Fruit fly (Drosophila melanogaster): ENCODE results near the gene Sf3b1.
A peak's percentile ranks its signal among the peaks of the same experiment; 100 is the strongest.

The Sf3b1 gene

DNA sequence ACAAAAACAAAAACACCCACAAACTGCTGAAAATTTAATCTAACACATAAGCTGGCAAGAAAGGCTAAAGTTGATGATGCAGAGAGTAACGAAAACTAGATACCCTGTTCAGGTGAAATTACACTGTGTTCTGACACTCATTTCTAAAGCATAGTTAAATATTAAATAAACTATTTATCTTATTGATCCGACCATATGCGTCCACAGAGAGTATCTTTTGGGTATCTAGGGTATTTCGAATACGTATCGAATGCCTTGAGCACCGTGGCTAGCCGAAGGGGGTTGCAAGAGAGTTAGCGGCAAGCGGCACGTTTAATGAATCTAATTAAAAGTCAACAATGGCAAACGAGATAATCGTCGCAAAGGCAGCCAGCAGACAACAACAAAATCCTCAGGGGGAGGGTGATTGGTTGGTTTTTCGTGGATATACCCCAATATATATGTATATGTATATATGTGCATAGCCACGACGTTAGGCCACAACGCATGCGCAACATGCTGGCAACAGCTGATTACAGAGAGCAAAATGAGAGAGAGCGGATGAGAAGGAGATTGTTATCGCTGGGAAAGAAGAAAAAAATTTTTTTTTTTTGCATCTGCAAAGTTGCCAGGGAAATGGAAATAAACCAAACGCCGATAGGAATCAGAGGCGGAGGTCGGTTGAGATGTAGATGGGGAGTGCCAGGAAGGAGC is 46.1 kb upstream of the Sf3b1 start:
- TF ChIP-seq cic (GFP tag; optimal IDR thresholded peaks at IDR 0.05) (no peak), tj (GFP tag; optimal IDR thresholded peaks at IDR 0.05) (no peak), CG7045 (GFP tag; optimal IDR thresholded peaks at IDR 0.05) (no peak), CG7101 (tag; optimal IDR thresholded peaks at IDR 0.05) (no peak), cnc (optimal IDR thresholded peaks at IDR 0.05) (no peak), CG5204 (GFP tag; optimal IDR thresholded peaks at IDR 0.05) (no peak)

dm6 chr2L:522752-523151 is 45.4 kb upstream of the Sf3b1 start:
- no peak for TF ChIP-seq bab1 (GFP tag; optimal IDR thresholded peaks at IDR 0.05)
- TF ChIP-seq CG14711 (tag; optimal IDR thresholded peaks at IDR 0.05), result no peak

DNA sequence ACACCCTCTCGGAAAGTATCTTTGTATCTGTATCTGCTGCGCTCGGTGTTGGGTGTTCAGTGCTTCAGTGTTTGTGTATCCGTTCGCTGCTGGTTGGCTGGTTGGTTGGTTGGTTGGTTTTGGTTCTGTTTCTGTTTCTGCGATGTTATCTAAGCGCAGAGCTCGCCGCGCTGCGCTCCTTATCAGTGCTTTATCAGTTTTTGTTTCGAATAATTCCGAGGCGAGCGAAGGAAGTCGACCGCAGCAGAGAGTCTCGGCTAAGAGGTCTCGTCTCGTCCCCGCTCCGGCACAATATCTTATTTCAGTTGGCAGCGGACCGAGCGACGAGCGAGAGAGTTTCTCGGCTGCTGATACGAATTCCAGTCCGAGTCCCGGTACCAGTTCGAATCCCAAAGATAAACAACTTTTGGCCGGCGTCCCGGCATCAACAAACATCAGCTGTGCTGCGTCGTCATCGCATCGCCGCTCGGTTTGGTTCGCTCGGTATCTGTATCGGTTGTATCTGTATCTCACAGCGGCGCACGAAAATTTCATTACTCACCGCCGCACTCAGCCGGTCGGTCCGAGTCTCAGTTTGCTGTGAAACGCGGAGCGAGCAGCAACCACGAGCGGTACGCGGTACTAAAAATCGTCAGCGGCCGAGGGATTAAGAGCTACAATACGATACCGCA is 44.8 kb upstream of the Sf3b1 start:
- no peak for TF ChIP-seq CG14711 (tag; optimal IDR thresholded peaks at IDR 0.05)
- TF ChIP-seq tj (GFP tag; optimal IDR thresholded peaks at IDR 0.05), result peak; percentile 21
- peak; percentile 13 for TF ChIP-seq Hr96 (GFP tag; optimal IDR thresholded peaks at IDR 0.05)
- TF ChIP-seq bab1 (GFP tag; optimal IDR thresholded peaks at IDR 0.05), result peak; percentile 28
- peak; percentile 3 for TF ChIP-seq cic (GFP tag; optimal IDR thresholded peaks at IDR 0.05)
- TF ChIP-seq CG7045 (GFP tag; optimal IDR thresholded peaks at IDR 0.05), result no peak
- no peak for TF ChIP-seq toe (GFP tag; optimal IDR thresholded peaks at IDR 0.05)
- TF ChIP-seq CG33017 (tag; optimal IDR thresholded peaks at IDR 0.05), result no peak

- TF ChIP-seq CG11617 (GFP tag; optimal IDR thresholded peaks at IDR 0.05), result no peak
- no peak for TF ChIP-seq Crg-1 (GFP tag; optimal IDR thresholded peaks at IDR 0.05)
- TF ChIP-seq Hr96 (GFP tag; optimal IDR thresholded peaks at IDR 0.05), result no peak
- TF ChIP-seq cnc (optimal IDR thresholded peaks at IDR 0.05), result no peak
- TF ChIP-seq CG33017 (tag; optimal IDR thresholded peaks at IDR 0.05), result no peak
- no peak for TF ChIP-seq kay (GFP tag; ENCODE audit: borderline replicate concordance)
- peak; percentile 70 for TF ChIP-seq tj (GFP tag; optimal IDR thresholded peaks at IDR 0.05)
- TF ChIP-seq toe (GFP tag; optimal IDR thresholded peaks at IDR 0.05), result no peak
- no peak for TF ChIP-seq Mnt (GFP tag; optimal IDR thresholded peaks at IDR 0.05)
Observed at dm6 chr2L:524515-524920, 43.6 kb upstream of the Sf3b1 start.

DNA sequence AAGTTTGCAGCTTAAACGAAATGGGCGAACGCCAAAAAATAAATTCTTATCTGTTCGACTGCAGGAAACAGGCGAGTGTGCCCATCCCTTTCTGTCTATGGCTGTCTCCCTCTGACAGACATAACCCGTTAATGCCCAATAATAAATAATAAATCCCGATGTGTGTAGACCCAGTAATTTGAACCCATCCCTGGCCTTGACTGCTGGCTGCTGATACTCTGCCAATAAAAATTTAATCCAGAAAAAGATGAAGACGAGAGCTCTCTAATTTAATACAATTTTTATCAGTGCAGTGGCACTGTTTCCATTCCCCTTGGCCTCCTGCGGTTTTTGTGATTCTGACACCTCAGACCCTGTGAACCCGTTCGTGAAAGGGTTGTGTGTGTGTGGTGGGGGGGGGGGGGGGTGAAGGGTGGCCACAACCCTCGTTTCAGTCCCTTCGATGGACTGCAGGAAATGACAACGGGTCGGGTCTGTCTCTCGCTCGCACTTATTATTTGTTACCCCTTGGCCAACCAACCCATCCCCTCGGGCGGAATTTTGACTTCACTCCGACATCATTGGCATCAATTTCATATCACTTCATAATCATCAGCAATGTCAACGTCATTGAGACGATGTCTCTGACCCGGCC is 42.5 kb upstream of the Sf3b1 start:
- no peak for TF ChIP-seq CG7045 (GFP tag; optimal IDR thresholded peaks at IDR 0.05)
- no peak for TF ChIP-seq cic (GFP tag; optimal IDR thresholded peaks at IDR 0.05)
- TF ChIP-seq pad (GFP tag; optimal IDR thresholded peaks at IDR 0.05), result no peak
- no peak for TF ChIP-seq CG33017 (tag; optimal IDR thresholded peaks at IDR 0.05)
- TF ChIP-seq CG11617 (GFP tag; optimal IDR thresholded peaks at IDR 0.05), result no peak
- no peak for TF ChIP-seq CG5204 (GFP tag; optimal IDR thresholded peaks at IDR 0.05)

dm6 chr2L:526192-526923 is 41.8 kb upstream of the Sf3b1 start:
- peak; percentile 79 for TF ChIP-seq tj (GFP tag; optimal IDR thresholded peaks at IDR 0.05)
- TF ChIP-seq Hr96 (GFP tag; optimal IDR thresholded peaks at IDR 0.05), result peak; percentile 15
- TF ChIP-seq CG1620 (GFP tag; optimal IDR thresholded peaks at IDR 0.05), result no peak

DNA sequence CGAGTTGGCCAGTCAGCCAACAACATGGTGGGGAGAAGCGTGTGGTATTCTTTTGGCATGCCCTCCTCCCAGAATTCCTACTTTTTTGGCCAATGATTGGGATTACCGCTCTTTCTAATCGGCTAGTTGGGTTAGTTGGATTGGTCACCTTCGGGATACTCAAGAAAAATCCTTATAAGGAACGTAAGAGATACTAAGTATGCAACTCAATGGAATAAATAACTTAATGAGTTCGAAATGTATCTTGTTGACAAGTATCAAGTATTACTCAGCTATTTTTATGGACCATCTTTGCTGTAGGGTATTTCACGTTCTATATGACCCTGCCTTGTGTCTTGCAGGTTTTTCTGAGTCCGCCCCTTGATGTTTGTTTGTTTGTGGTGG is 41.2 kb upstream of the Sf3b1 start:
- TF ChIP-seq CG7045 (GFP tag; optimal IDR thresholded peaks at IDR 0.05) (no peak), CG5204 (GFP tag; optimal IDR thresholded peaks at IDR 0.05) (no peak), bab1 (GFP tag; optimal IDR thresholded peaks at IDR 0.05) (no peak), CG12768 (GFP tag; optimal IDR thresholded peaks at IDR 0.05) (no peak), Crg-1 (GFP tag; optimal IDR thresholded peaks at IDR 0.05) (no peak), cnc (optimal IDR thresholded peaks at IDR 0.05) (no peak), CG11617 (GFP tag; optimal IDR thresholded peaks at IDR 0.05) (no peak), kay (GFP tag; ENCODE audit: borderline replicate concordance) (no peak), toe (GFP tag; optimal IDR thresholded peaks at IDR 0.05) (no peak), CG33017 (tag; optimal IDR thresholded peaks at IDR 0.05) (no peak)

- TF ChIP-seq cic (GFP tag; optimal IDR thresholded peaks at IDR 0.05) (no peak), toe (GFP tag; optimal IDR thresholded peaks at IDR 0.05) (no peak), CG14711 (tag; optimal IDR thresholded peaks at IDR 0.05) (no peak), ovo (GFP tag; optimal IDR thresholded peaks at IDR 0.05) (no peak), CG5204 (GFP tag; optimal IDR thresholded peaks at IDR 0.05) (no peak), CG33017 (tag; optimal IDR thresholded peaks at IDR 0.05) (no peak), bab1 (GFP tag; optimal IDR thresholded peaks at IDR 0.05) (no peak), Crg-1 (GFP tag; optimal IDR thresholded peaks at IDR 0.05) (no peak), kay (GFP tag; ENCODE audit: borderline replicate concordance) (no peak), tj (GFP tag; optimal IDR thresholded peaks at IDR 0.05) (no peak)
Observed at dm6 chr2L:527689-528088, 40.5 kb upstream of the Sf3b1 start.

All from whole organism, adult.